Worm (Caenorhabditis elegans) whole organism, L1 larva: ENCODE measurements around the gene C08D8.1.
"Not testable (repeated sequence)": the region's sequence is repeated elsewhere in the genome, so short reads cannot be mapped to it uniquely, and the experiment has no call there.

Experiments
- C04F5.9 ChIP-seq: sonication (generic microtip); optimal IDR thresholded peaks from 2 replicates; lab custom pipeline; 2016; ENCODE audit warnings: missing genetic modification characterization, missing compliant biosample characterization
- Y116A8C.19 ChIP-seq: sonication (generic microtip); optimal IDR thresholded peaks from 2 replicates; lab custom pipeline; 2016; ENCODE audit warnings: missing compliant biosample characterization, missing genetic modification characterization, borderline replicate concordance
- alr-1 ChIP-seq: fragments of 200-800 bp; sonication (Bioruptor generic); optimal IDR thresholded peaks from 2 replicates; lab custom pipeline; 2018; ENCODE audit warnings: borderline replicate concordance, mild to moderate bottlenecking, missing genetic modification characterization, missing compliant biosample characterization
- ama-1 ChIP-seq: fragments of 150-350 bp; optimal IDR thresholded peaks from 2 replicates; lab custom pipeline; 2014
- blmp-1 ChIP-seq: fragments of 150-350 bp; optimal IDR thresholded peaks from 2 replicates; lab custom pipeline; 2014; ENCODE audit warnings: missing biosample characterization, missing genetic modification characterization
- ceh-63 ChIP-seq: fragments of 200-800 bp; sonication (Bioruptor generic); optimal IDR thresholded peaks from 2 replicates; lab custom pipeline; 2018; ENCODE audit warnings: mild to moderate bottlenecking, missing genetic modification characterization, missing compliant biosample characterization
- ceh-88 ChIP-seq: fragments of 200-800 bp; sonication (Bioruptor generic); IDR thresholded peaks from 2 replicates; pipeline ENCODE4 v1.3.6; 2022; ENCODE audit warnings: missing genetic modification characterization, missing compliant biosample characterization
- ceh-90 ChIP-seq: sonication (generic microtip); optimal IDR thresholded peaks from 2 replicates; lab custom pipeline; 2016; ENCODE audit warnings: missing genetic modification characterization, missing compliant biosample characterization
- dsc-1 ChIP-seq: sonication (generic microtip); optimal IDR thresholded peaks from 2 replicates; lab custom pipeline; 2016; ENCODE audit warnings: mild to moderate bottlenecking, missing genetic modification characterization, missing compliant biosample characterization
- egl-13 ChIP-seq: sonication (generic microtip); optimal IDR thresholded peaks from 2 replicates; lab custom pipeline; 2016; ENCODE audit warnings: missing genotype, missing genetic modification reagents, missing genetic modification characterization, missing compliant biosample characterization
- egl-27 ChIP-seq, 2 experiments: fragments of 150-350 bp in 1 of 2; sonication (generic microtip); optimal IDR thresholded peaks; 3 replicates each; lab custom pipeline; 2017 to 2018; ENCODE audit warnings: missing biosample characterization in 2 of 2, missing genetic modification characterization in 2 of 2, missing genetic modification reagents in 2 of 2
- ets-5 ChIP-seq: fragments of 200-800 bp; sonication (Bioruptor generic); IDR thresholded peaks from 2 replicates; pipeline ENCODE4 v1.3.6; 2022; ENCODE audit warnings: missing genetic modification characterization, missing compliant biosample characterization
- fkh-10 ChIP-seq: sonication (generic microtip); optimal IDR thresholded peaks from 2 replicates; lab custom pipeline; 2017; ENCODE audit warnings: missing biosample characterization, missing genetic modification reagents, missing genetic modification characterization
- fkh-8 ChIP-seq: sonication (generic microtip); optimal IDR thresholded peaks from 2 replicates; lab custom pipeline; 2016; ENCODE audit warnings: mild to moderate bottlenecking, missing genetic modification characterization, missing compliant biosample characterization
- fos-1 ChIP-seq: fragments of 150-350 bp; optimal IDR thresholded peaks from 2 replicates; lab custom pipeline; 2014; ENCODE audit warnings: missing biosample characterization, missing genetic modification characterization
- grh-1 ChIP-seq: fragments of 200-800 bp; sonication (Bioruptor generic); IDR thresholded peaks from 2 replicates; pipeline ENCODE4 v1.3.6; 2022; ENCODE audit warnings: missing genetic modification reagents, missing genetic modification characterization, missing compliant biosample characterization
- hlh-17 ChIP-seq: fragments of 200-800 bp; sonication (Bioruptor generic); optimal IDR thresholded peaks from 2 replicates; lab custom pipeline; 2018; ENCODE audit warnings: missing genetic modification characterization, mild to moderate bottlenecking, missing compliant biosample characterization, moderate library complexity, borderline replicate concordance
- hlh-4 ChIP-seq: sonication (generic microtip); optimal IDR thresholded peaks from 2 replicates; lab custom pipeline; 2016; ENCODE audit warnings: mild to moderate bottlenecking, missing genetic modification characterization, missing compliant biosample characterization
- isw-1 ChIP-seq: fragments of 200-800 bp; sonication (Bioruptor generic); IDR thresholded peaks from 2 replicates; pipeline ENCODE4 v1.3.6; 2022; ENCODE audit warnings: missing genetic modification characterization, missing compliant biosample characterization
- jun-1 ChIP-seq: fragments of 150-350 bp; optimal IDR thresholded peaks from 2 replicates; lab custom pipeline; 2014; ENCODE audit warnings: missing biosample characterization, missing genetic modification reagents, missing genetic modification characterization
- lin-14 ChIP-seq: fragments of 200-800 bp; sonication (Bioruptor generic); optimal IDR thresholded peaks from 2 replicates; lab custom pipeline; 2018; ENCODE audit warnings: mild to moderate bottlenecking, missing genetic modification characterization, moderate library complexity, missing compliant biosample characterization
- lir-3 ChIP-seq: sonication (generic microtip); optimal IDR thresholded peaks from 2 replicates; lab custom pipeline; 2016; ENCODE audit warnings: mild to moderate bottlenecking, missing genetic modification characterization, moderate library complexity, missing compliant biosample characterization; ENCODE audit not compliant: poor library complexity
- lsy-2 ChIP-seq, 2 experiments: fragments of 150-350 bp; optimal IDR thresholded peaks; 2 replicates each; lab custom pipeline; 2014; ENCODE audit warnings: missing biosample characterization in 2 of 2, missing genetic modification characterization in 2 of 2
- nhr-20 ChIP-seq: sonication (generic microtip); optimal IDR thresholded peaks from 2 replicates; lab custom pipeline; 2016; ENCODE audit warnings: mild to moderate bottlenecking, missing genetic modification characterization, missing compliant biosample characterization
- nhr-237 ChIP-seq: fragments of 150-350 bp; optimal IDR thresholded peaks from 2 replicates; lab custom pipeline; 2014; ENCODE audit warnings: missing biosample characterization, missing genetic modification characterization
- nhr-28 ChIP-seq: fragments of 150-350 bp; optimal IDR thresholded peaks from 2 replicates; lab custom pipeline; 2014; ENCODE audit warnings: missing biosample characterization, missing genetic modification characterization
- nhr-47 ChIP-seq: sonication (generic microtip); optimal IDR thresholded peaks from 2 replicates; lab custom pipeline; 2016; ENCODE audit warnings: mild to moderate bottlenecking, missing genetic modification characterization, moderate library complexity, missing compliant biosample characterization
- nhr-71 ChIP-seq: sonication (generic microtip); optimal IDR thresholded peaks from 2 replicates; lab custom pipeline; 2016; ENCODE audit warnings: mild to moderate bottlenecking, missing genetic modification characterization, moderate library complexity, missing compliant biosample characterization
- nhr-76 ChIP-seq: sonication (generic microtip); optimal IDR thresholded peaks from 2 replicates; lab custom pipeline; 2017; ENCODE audit warnings: missing biosample characterization, missing genetic modification characterization
- nhr-85 ChIP-seq: sonication (generic microtip); peaks from one replicate; lab custom pipeline; 2016; ENCODE audit warnings: missing genetic modification characterization, inconsistent platforms, missing compliant biosample characterization
- nhr-90 ChIP-seq: sonication (generic microtip); optimal IDR thresholded peaks from 2 replicates; lab custom pipeline; 2016; ENCODE audit warnings: mild to moderate bottlenecking, missing genetic modification characterization, missing compliant biosample characterization; ENCODE audit not compliant: poor library complexity
- pag-3 ChIP-seq: sonication (generic microtip); optimal IDR thresholded peaks from 2 replicates; lab custom pipeline; 2017; ENCODE audit warnings: missing genetic modification characterization, mild to moderate bottlenecking, missing compliant biosample characterization, antibody characterized with exemption, borderline replicate concordance; ENCODE audit not compliant: insufficient read depth
- pax-3 ChIP-seq: fragments of 200-800 bp; sonication (Bioruptor generic); optimal IDR thresholded peaks from 2 replicates; lab custom pipeline; 2018; ENCODE audit warnings: mild to moderate bottlenecking, missing genetic modification characterization, moderate library complexity, missing compliant biosample characterization
- rnt-1 ChIP-seq: sonication (generic microtip); optimal IDR thresholded peaks from 2 replicates; lab custom pipeline; 2016; ENCODE audit warnings: mild to moderate bottlenecking, missing genetic modification characterization, moderate library complexity, missing compliant biosample characterization
- skn-1 ChIP-seq: fragments of 150-350 bp; optimal IDR thresholded peaks from 2 replicates; lab custom pipeline; 2014; ENCODE audit warnings: missing biosample characterization, missing genetic modification characterization
- snpc-4 ChIP-seq: fragments of 150-350 bp; optimal IDR thresholded peaks from 2 replicates; lab custom pipeline; 2014; ENCODE audit warnings: missing biosample characterization, missing genetic modification characterization
- sox-4 ChIP-seq: sonication (generic microtip); optimal IDR thresholded peaks from 2 replicates; lab custom pipeline; 2016; ENCODE audit warnings: missing genetic modification characterization, missing compliant biosample characterization
- sptf-1 ChIP-seq: fragments of 150-350 bp; optimal IDR thresholded peaks from 2 replicates; lab custom pipeline; 2014; ENCODE audit warnings: missing biosample characterization, missing genetic modification characterization
- tbx-2 ChIP-seq: sonication (generic microtip); optimal IDR thresholded peaks from 2 replicates; lab custom pipeline; 2016; ENCODE audit warnings: missing genetic modification characterization, missing compliant biosample characterization
- tlp-1 ChIP-seq: fragments of 150-350 bp; optimal IDR thresholded peaks from 2 replicates; lab custom pipeline; 2014; ENCODE audit warnings: missing biosample characterization, missing genetic modification characterization
- unc-130 ChIP-seq: fragments of 150-350 bp; optimal IDR thresholded peaks from 2 replicates; lab custom pipeline; 2017; ENCODE audit warnings: missing biosample characterization, missing genetic modification characterization, inconsistent platforms
- unc-30 ChIP-seq: sonication (generic microtip); optimal IDR thresholded peaks from 2 replicates; lab custom pipeline; 2017; ENCODE audit warnings: missing biosample characterization, missing genetic modification characterization
- unc-62 ChIP-seq: fragments of 150-350 bp; optimal IDR thresholded peaks from 2 replicates; lab custom pipeline; 2014; ENCODE audit warnings: missing biosample characterization, missing genetic modification reagents, missing genetic modification characterization
- unc-98 ChIP-seq: fragments of 200-800 bp; sonication (Bioruptor generic); IDR thresholded peaks from 2 replicates; pipeline ENCODE4 v1.3.6; 2022; ENCODE audit warnings: missing genetic modification characterization, missing compliant biosample characterization
- vab-15 ChIP-seq: sonication (generic microtip); optimal IDR thresholded peaks from 2 replicates; lab custom pipeline; 2017; ENCODE audit warnings: missing genotype, mild to moderate bottlenecking, missing genetic modification characterization, missing compliant biosample characterization

Gene C08D8.1

ce11 chrV:8335620-8336019 is 9.9 kb upstream of the C08D8.1 start:
- TF ChIP-seq skn-1: peak; percentile 12
- TF ChIP-seq isw-1 (GFP tag; lab: Robert Waterston, UW): no peak
- peak; percentile 33 for TF ChIP-seq pag-3 (tag; lab: Kevin White, UChicago)
- peak; percentile 26 for TF ChIP-seq snpc-4 (tag; lab: Kevin White, UChicago)
- no peak for TF ChIP-seq unc-62 (GFP tag; lab: Kevin White, UChicago)
- peak in 1 of 2 experiments; percentile 14 for TF ChIP-seq lsy-2 (tag; optimal IDR thresholded peaks at IDR 0.05; lab: Kevin White, UChicago)
- no peak for TF ChIP-seq alr-1 (tag; lab: Kevin White, UChicago)
- no peak for TF ChIP-seq sptf-1 (tag; lab: Kevin White, UChicago)
- peak; percentile 50 for TF ChIP-seq lin-14 (GFP tag; lab: Kevin White, UChicago)
- TF ChIP-seq unc-130 (tag; lab: Kevin White, UChicago): peak; percentile 41
- no peak for TF ChIP-seq blmp-1 (tag; lab: Kevin White, UChicago)
- TF ChIP-seq tbx-2 (tag; lab: Kevin White, UChicago): no peak
- TF ChIP-seq egl-27 (tag; optimal IDR thresholded peaks at IDR 0.05; lab: Kevin White, UChicago): no peak
- peak; percentile 21 for TF ChIP-seq nhr-71 (tag; lab: Kevin White, UChicago)
- peak; percentile 54 for TF ChIP-seq rnt-1

- TF ChIP-seq alr-1 (tag; lab: Kevin White, UChicago); grh-1 (GFP tag; lab: Robert Waterston, UW); vab-15 (tag; lab: Kevin White, UChicago): not testable (repeated sequence)
- TF ChIP-seq, all 84 proteins: peak for 0; not testable (repeated sequence) for 84
Measured at ce11 chrV:8340924-8341323, 4.6 kb upstream of the C08D8.1 start, which contains the start of gene C08D8.7. C08D8.7 (plus strand) TSS chrV:8341224.

- TF ChIP-seq sox-4 (tag; lab: Kevin White, UChicago): peak; percentile 8
- TF ChIP-seq dsc-1 (tag; lab: Kevin White, UChicago): peak; percentile 95
- no peak for TF ChIP-seq tlp-1 (tag; lab: Kevin White, UChicago)
- TF ChIP-seq unc-130 (tag; lab: Kevin White, UChicago): no peak
- TF ChIP-seq pax-3 (tag; lab: Kevin White, UChicago): peak; percentile 58
- no peak for TF ChIP-seq unc-98
- TF ChIP-seq egl-13 (tag; lab: Kevin White, UChicago): peak; percentile 65
- TF ChIP-seq nhr-20 (tag; lab: Kevin White, UChicago): no peak
- TF ChIP-seq nhr-47 (tag; lab: Kevin White, UChicago): peak; percentile 44
- peak; percentile 38 for TF ChIP-seq fkh-8
- TF ChIP-seq, all 84 proteins: peak for 6
Measured at ce11 chrV:8342416-8342815, 3.1 kb upstream of the C08D8.1 start.

- TF ChIP-seq jun-1 (peak; percentile 55), nhr-90 (peak; percentile 96), nhr-76 (tag; lab: Kevin White, UChicago) (no peak), ceh-63 (no peak), nhr-237 (tag; lab: Kevin White, UChicago) (peak; percentile 8), tbx-2 (tag; lab: Kevin White, UChicago) (peak; percentile 85), unc-30 (no peak), ets-5 (no peak), C04F5.9 (peak; percentile 45), ama-1 (peak; percentile 96), hlh-4 (tag; lab: Kevin White, UChicago) (no peak), alr-1 (tag; lab: Kevin White, UChicago) (no peak), hlh-17 (GFP tag; lab: Kevin White, UChicago) (no peak), ceh-90 (tag; lab: Kevin White, UChicago) (no peak), fos-1 (tag; lab: Kevin White, UChicago) (peak; percentile 75), Y116A8C.19 (tag; lab: Kevin White, UChicago) (no peak), pag-3 (tag; lab: Kevin White, UChicago) (no peak), nhr-85 (tag; lab: Kevin White, UChicago) (peak; percentile 97), dsc-1 (tag; lab: Kevin White, UChicago) (peak; percentile 93), lir-3 (tag; lab: Kevin White, UChicago) (peak; percentile 50), skn-1 (peak; percentile 71), ceh-88 (0 out of 2 replicates have a peak, but pooled peaks have one; percentile 28), rnt-1 (peak; percentile 97), nhr-28 (tag; lab: Kevin White, UChicago) (no peak), fkh-10 (GFP tag; lab: Kevin White, UChicago) (peak; percentile 25)
Measured at ce11 chrV:8348959-8349389, 3.4 kb downstream of the C08D8.1 start.
